Worm (Caenorhabditis elegans) whole organism, L3 larva: ENCODE data around the gene K10H10.10.

Experiments used
- ceh-16 ChIP-seq: sonication (generic microtip); optimal IDR thresholded peaks from 2 replicates; lab custom pipeline; 2017; ENCODE audit warnings: missing biosample characterization, missing genetic modification characterization
- fkh-10 ChIP-seq: sonication (generic microtip); optimal IDR thresholded peaks from 2 replicates; lab custom pipeline; 2017; ENCODE audit warnings: missing biosample characterization, missing genetic modification reagents, missing genetic modification characterization

The K10H10.10 gene

DNA sequence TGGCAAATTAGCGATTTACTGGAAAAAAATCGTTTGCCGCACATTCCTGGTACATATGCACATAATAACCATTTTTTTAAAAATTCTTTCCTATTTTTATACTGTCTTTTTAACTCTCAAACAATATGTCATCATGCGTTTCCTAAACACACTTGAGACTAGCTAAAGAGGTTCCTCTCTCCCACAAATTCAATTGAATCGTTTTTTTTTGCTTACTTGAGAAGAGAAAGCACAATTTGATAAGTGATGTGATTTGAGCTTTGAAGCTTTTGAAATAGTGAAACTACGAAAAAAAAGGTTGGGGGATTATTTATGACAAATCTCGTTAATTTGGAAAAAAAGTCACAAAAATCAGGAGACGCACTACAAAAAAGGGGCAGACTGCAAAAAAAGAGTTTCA is 47.5 kb downstream of the K10H10.10 start:
- peak; percentile 51 for TF ChIP-seq fkh-10 (GFP tag; lab: Kevin White, UChicago)
- no peak for TF ChIP-seq ceh-16 (tag; lab: Kevin White, UChicago)
- TF ChIP-seq, all 47 proteins: peak for 1
